In the genomic region with DNA sequence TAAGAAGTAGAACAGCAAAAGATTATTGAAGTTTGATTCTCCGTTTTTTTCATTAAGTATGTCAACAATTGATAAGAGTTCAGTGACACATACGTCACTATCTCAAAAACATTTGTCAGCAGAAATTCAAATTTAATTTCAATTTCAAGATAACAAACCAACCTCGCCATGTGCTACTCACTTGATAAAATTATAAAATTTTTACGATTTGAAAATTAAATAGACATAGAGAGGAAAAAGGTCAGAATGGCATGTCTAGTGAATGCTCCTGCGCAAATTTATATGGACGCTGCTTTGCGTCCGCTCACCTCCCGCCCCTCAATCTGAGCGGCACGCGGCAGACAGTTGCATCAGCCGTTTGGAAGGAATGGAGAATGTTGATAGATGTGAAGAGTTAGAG, we compare ENCODE assay signal across 3 worm cellular contexts.
TF ChIP-seq lines count a peak whose summit lies in the region.

No protein-coding gene starts in this region.

TF ChIP-seq in whole organism, L1 larva, 84 proteins besides CTCF, POLR2A, EP300 and RAD21 (continued from another document):
- peak; percentile 15 for TF ChIP-seq nhr-71 (tag; optimal IDR thresholded peaks at IDR 0.05; lab: Kevin White, UChicago)
- TF ChIP-seq mef-2 (tag; optimal IDR thresholded peaks at IDR 0.05; lab: Kevin White, UChicago), result no peak
- TF ChIP-seq lin-35 (GFP tag; optimal IDR thresholded peaks at IDR 0.05; lab: Kevin White, UChicago), result peak in 1 of 2 experiments; percentile 13
- no peak for TF ChIP-seq irx-1 (tag; optimal IDR thresholded peaks at IDR 0.05; lab: Kevin White, UChicago)
- TF ChIP-seq rnt-1 (tag; optimal IDR thresholded peaks at IDR 0.05; lab: Kevin White, UChicago), result peak; percentile 57
- no peak for TF ChIP-seq unc-30 (tag; optimal IDR thresholded peaks at IDR 0.05; lab: Kevin White, UChicago)
- peak; percentile 32 for TF ChIP-seq lin-14 (GFP tag; optimal IDR thresholded peaks at IDR 0.05; lab: Kevin White, UChicago)

TF ChIP-seq in whole organism, L3 larva, 47 proteins besides CTCF, POLR2A, EP300 and RAD21 (continued from another document):
- TF ChIP-seq tbx-2 (tag; optimal IDR thresholded peaks at IDR 0.05; lab: Kevin White, UChicago) (no peak), ceh-82 (tag; optimal IDR thresholded peaks at IDR 0.05; lab: Kevin White, UChicago) (no peak), jun-1 (tag; optimal IDR thresholded peaks at IDR 0.05; lab: Kevin White, UChicago) (peak; percentile 23), fkh-10 (GFP tag; optimal IDR thresholded peaks at IDR 0.05; lab: Kevin White, UChicago) (no peak), eor-1 (tag; optimal IDR thresholded peaks at IDR 0.05; lab: Kevin White, UChicago) (no peak)
TF ChIP-seq in whole organism, L3 larva: peak in this region for 8.

TF ChIP-seq in whole organism, L4 larva, 104 proteins besides CTCF, POLR2A, EP300 and RAD21 (continued from another document):
- TF ChIP-seq fos-1 (tag; optimal IDR thresholded peaks at IDR 0.05; lab: Kevin White, UChicago) (no peak), hif-1 (tag; optimal IDR thresholded peaks at IDR 0.05; lab: Kevin White, UChicago) (no peak), snpc-1.2 (GFP tag; IDR thresholded peaks at IDR 0.05; lab: Robert Waterston, UW) (no peak), hmg-1.1 (GFP tag; IDR thresholded peaks at IDR 0.05; lab: Robert Waterston, UW) (no peak), madf-5 (GFP tag; IDR thresholded peaks at IDR 0.05; lab: Robert Waterston, UW) (no peak), daf-8 (GFP tag; IDR thresholded peaks at IDR 0.05; lab: Robert Waterston, UW) (no peak), ceh-20 (GFP tag; IDR thresholded peaks at IDR 0.05; lab: Robert Waterston, UW) (peak; percentile 42; the same call in 1 of the 2 replicates), dpl-1 (GFP tag; optimal IDR thresholded peaks at IDR 0.05; lab: Kevin White, UChicago) (no peak), lim-7 (GFP tag; IDR thresholded peaks at IDR 0.05; lab: Robert Waterston, UW) (no peak), ceh-32 (tag; optimal IDR thresholded peaks at IDR 0.05; lab: Kevin White, UChicago; ENCODE audit: poor library complexity) (no peak), lin-38 (GFP tag; IDR thresholded peaks at IDR 0.05; lab: Robert Waterston, UW) (no peak; the same call in 1 of the 2 replicates), set-16 (GFP tag; IDR thresholded peaks at IDR 0.05; lab: Robert Waterston, UW) (no peak), nhr-11 (tag; optimal IDR thresholded peaks at IDR 0.05; lab: Kevin White, UChicago) (peak; percentile 29), mep-1 (tag; optimal IDR thresholded peaks at IDR 0.05; lab: Kevin White, UChicago) (no peak), lin-29 (GFP tag; IDR thresholded peaks at IDR 0.05; lab: Robert Waterston, UW) (no peak), pqm-1 (tag; optimal IDR thresholded peaks at IDR 0.05; lab: Kevin White, UChicago) (peak; percentile 91), Y48G9A.11 (GFP tag; IDR thresholded peaks at IDR 0.05; lab: Robert Waterston, UW) (no peak), nhr-25 (tag; optimal IDR thresholded peaks at IDR 0.05; lab: Kevin White, UChicago; ENCODE audit: borderline replicate concordance, insufficient read depth) (no peak), nhr-77 (tag; optimal IDR thresholded peaks at IDR 0.05; lab: Kevin White, UChicago) (peak; percentile 68), ceh-62 (tag; optimal IDR thresholded peaks at IDR 0.05; lab: Kevin White, UChicago) (no peak), jun-1 (tag; optimal IDR thresholded peaks at IDR 0.05; lab: Kevin White, UChicago) (no peak), dve-1 (tag; optimal IDR thresholded peaks at IDR 0.05; lab: Kevin White, UChicago; ENCODE audit: insufficient read depth) (peak; percentile 84), duxl-1 (tag; optimal IDR thresholded peaks at IDR 0.05; lab: Kevin White, UChicago; ENCODE audit: poor library complexity) (no peak), nhr-41 (GFP tag; IDR thresholded peaks at IDR 0.05; lab: Robert Waterston, UW) (peak; percentile 77), daf-19 (GFP tag; conservative IDR thresholded peaks at IDR 0.05; lab: Robert Waterston, UW) (no peak), tra-1 (GFP tag; IDR thresholded peaks at IDR 0.05; lab: Robert Waterston, UW) (peak; percentile 87), mxl-3 (GFP tag; optimal IDR thresholded peaks at IDR 0.05; lab: Kevin White, UChicago) (peak; percentile 83), daf-16 (GFP tag; optimal IDR thresholded peaks at IDR 0.05; lab: Kevin White, UChicago) (peak in 1 of 2 experiments; percentile 71), daf-16 (tag; optimal IDR thresholded peaks at IDR 0.05; lab: Kevin White, UChicago) (peak; percentile 93), hlh-11 (tag; optimal IDR thresholded peaks at IDR 0.05; lab: Kevin White, UChicago) (peak; percentile 92), attf-4 (tag; optimal IDR thresholded peaks at IDR 0.05; lab: Kevin White, UChicago) (no peak), zag-1 (tag; optimal IDR thresholded peaks at IDR 0.05; lab: Kevin White, UChicago) (no peak), egl-27 (tag; optimal IDR thresholded peaks at IDR 0.05; lab: Kevin White, UChicago) (no peak), F44E2.7 (GFP tag; IDR thresholded peaks at IDR 0.05; lab: Robert Waterston, UW) (no peak), mes-2 (tag; optimal IDR thresholded peaks at IDR 0.05; lab: Kevin White, UChicago; ENCODE audit: poor library complexity, severe bottlenecking) (no peak), F10B5.3 (tag; optimal IDR thresholded peaks at IDR 0.05; lab: Kevin White, UChicago) (no peak), nhr-102 (tag; optimal IDR thresholded peaks at IDR 0.05; lab: Kevin White, UChicago) (peak; percentile 60), nhr-76 (tag; optimal IDR thresholded peaks at IDR 0.05; lab: Kevin White, UChicago) (no peak), lin-39 (tag; optimal IDR thresholded peaks at IDR 0.05; lab: Kevin White, UChicago) (no peak), hlh-30 (tag; optimal IDR thresholded peaks at IDR 0.05; lab: Kevin White, UChicago; ENCODE audit: insufficient read depth) (peak; percentile 46), zfp-3 (GFP tag; conservative IDR thresholded peaks at IDR 0.05; lab: Robert Waterston, UW) (peak; percentile 77), rbr-2 (tag; optimal IDR thresholded peaks at IDR 0.05; lab: Kevin White, UChicago) (no peak), tag-97 (GFP tag; IDR thresholded peaks at IDR 0.05; lab: Robert Waterston, UW) (no peak), saeg-2 (GFP tag; IDR thresholded peaks at IDR 0.05; lab: Robert Waterston, UW) (no peak), nhr-237 (tag; optimal IDR thresholded peaks at IDR 0.05; lab: Kevin White, UChicago) (no peak), T20F7.1 (GFP tag; optimal IDR thresholded peaks at IDR 0.05; lab: Kevin White, UChicago) (peak; percentile 57), php-3 (GFP tag; IDR thresholded peaks at IDR 0.05; lab: Robert Waterston, UW) (peak; percentile 96), Y75B8A.6 (GFP tag; IDR thresholded peaks at IDR 0.05; lab: Robert Waterston, UW) (no peak), nhr-28 (tag; optimal IDR thresholded peaks at IDR 0.05; lab: Kevin White, UChicago) (peak; percentile 28), ztf-7 (tag; optimal IDR thresholded peaks at IDR 0.05; lab: Kevin White, UChicago) (no peak), lir-3 (tag; optimal IDR thresholded peaks at IDR 0.05; lab: Kevin White, UChicago) (no peak), sdz-12 (GFP tag; optimal IDR thresholded peaks at IDR 0.05; lab: Kevin White, UChicago) (no peak), dmd-6 (GFP tag; IDR thresholded peaks at IDR 0.05; lab: Robert Waterston, UW) (peak; percentile 98), nhr-42 (GFP tag; IDR thresholded peaks at IDR 0.05; lab: Robert Waterston, UW) (no peak), lsy-2 (tag; optimal IDR thresholded peaks at IDR 0.05; lab: Kevin White, UChicago) (no peak), F49E8.2 (tag; optimal IDR thresholded peaks at IDR 0.05; lab: Kevin White, UChicago; ENCODE audit: borderline replicate concordance) (no peak), nhr-48 (tag; optimal IDR thresholded peaks at IDR 0.05; lab: Kevin White, UChicago) (peak; percentile 85), ZK337.2 (GFP tag; IDR thresholded peaks at IDR 0.05; lab: Robert Waterston, UW) (no peak), unc-62 (GFP tag; optimal IDR thresholded peaks at IDR 0.05 in 1 of 2; lab: Kevin White, UChicago) (peak in 1 of 2 experiments; percentile 77), unc-62 (tag; optimal IDR thresholded peaks at IDR 0.05; lab: Kevin White, UChicago) (no peak), unc-130 (GFP tag; optimal IDR thresholded peaks at IDR 0.05; lab: Kevin White, UChicago) (no peak), T26A8.4 (GFP tag; IDR thresholded peaks at IDR 0.05; lab: Robert Waterston, UW) (no peak), nhr-111 (GFP tag; optimal IDR thresholded peaks at IDR 0.05; lab: Kevin White, UChicago) (no peak), pha-4 (GFP tag; IDR thresholded peaks at IDR 0.05; lab: Robert Waterston, UW) (peak; percentile 58), pha-4 (tag; optimal IDR thresholded peaks at IDR 0.05; lab: Kevin White, UChicago) (no peak)
